Worm (Caenorhabditis elegans): ENCODE data around the gene gcy-19.

DNA sequence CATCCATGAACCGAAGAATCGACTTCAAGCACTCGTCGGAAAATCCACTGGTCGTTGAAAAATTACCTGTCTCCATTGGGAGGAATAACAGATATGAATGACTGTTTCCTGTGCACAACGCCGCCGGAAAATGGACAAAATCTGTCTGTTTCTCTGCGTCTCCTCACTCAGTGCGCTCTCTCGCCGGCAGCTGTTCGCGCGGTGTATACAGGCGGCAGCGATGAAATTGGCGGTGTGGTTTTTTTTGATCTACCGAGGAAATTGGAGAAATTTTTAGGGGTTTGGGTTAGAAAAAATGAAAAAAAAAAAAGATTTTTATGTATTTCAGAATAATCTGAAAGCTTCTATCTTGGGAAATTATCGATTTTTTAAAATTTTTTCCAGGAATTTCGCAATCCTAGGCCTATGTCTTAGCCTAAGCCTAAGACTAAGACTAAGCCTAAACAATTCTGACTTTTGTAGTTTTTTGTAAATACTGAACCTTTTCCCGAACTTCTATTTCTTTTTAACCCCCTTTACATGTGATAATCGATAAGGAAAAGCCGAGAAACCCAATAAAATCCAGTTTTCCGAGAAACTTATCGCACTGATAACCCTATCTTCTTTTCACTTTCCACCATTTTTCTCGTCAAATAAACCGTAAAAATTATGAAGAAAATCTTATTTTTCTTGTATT is 11.0 kb downstream of the gcy-19 start, which contains the start of the genes fbxc-50 and C17F4.2:
- no peak for TF ChIP-seq sptf-1 (tag; optimal IDR thresholded peaks at IDR 0.05)
- TF ChIP-seq lin-15B (tag; optimal IDR thresholded peaks at IDR 0.05), result no peak
- TF ChIP-seq mdl-1 (tag; optimal IDR thresholded peaks at IDR 0.05), result no peak
- no peak for TF ChIP-seq unc-62 (GFP tag; optimal IDR thresholded peaks at IDR 0.05)
- TF ChIP-seq nhr-76 (tag; optimal IDR thresholded peaks at IDR 0.05), result no peak
